Worm (Caenorhabditis elegans) whole organism, mixed stage, embryonic: ENCODE measurements around the gene fbxc-25.

Experiments used
- M03D4.4 ChIP-seq: sonication (generic microtip); optimal IDR thresholded peaks from 2 replicates; lab custom pipeline; 2017; ENCODE audit warnings: mild to moderate bottlenecking, missing genetic modification characterization, missing compliant biosample characterization
- bed-3 ChIP-seq: fragments of 200-800 bp; sonication (Bioruptor generic); optimal IDR thresholded peaks from 3 replicates; lab custom pipeline; 2018; ENCODE audit warnings: mild to moderate bottlenecking, missing genetic modification characterization, moderate library complexity, missing compliant biosample characterization
- blmp-1 ChIP-seq: fragments of 150-350 bp; optimal IDR thresholded peaks from 2 replicates; lab custom pipeline; 2014; ENCODE audit warnings: missing biosample characterization, missing genetic modification characterization
- ceh-39 ChIP-seq: fragments of 150-350 bp; optimal IDR thresholded peaks from 2 replicates; lab custom pipeline; 2014; ENCODE audit warnings: missing biosample characterization, missing genetic modification characterization
- ceh-43 ChIP-seq: fragments of 200-800 bp; sonication (Bioruptor generic); optimal IDR thresholded peaks from 2 replicates; lab custom pipeline; 2018; ENCODE audit warnings: mild to moderate bottlenecking, missing genetic modification characterization, moderate library complexity, missing compliant biosample characterization
- ceh-83 ChIP-seq: fragments of 200-800 bp; sonication (Bioruptor generic); optimal IDR thresholded peaks from 2 replicates; lab custom pipeline; 2018; ENCODE audit warnings: mild to moderate bottlenecking, missing genetic modification characterization, missing compliant biosample characterization
- ces-1 ChIP-seq: fragments of 150-350 bp; optimal IDR thresholded peaks from 2 replicates; lab custom pipeline; 2014; ENCODE audit warnings: missing biosample characterization, missing genetic modification reagents, missing genetic modification characterization
- cnd-1 ChIP-seq: fragments of 200-800 bp; sonication (Bioruptor generic); optimal IDR thresholded peaks from 2 replicates; lab custom pipeline; 2018; ENCODE audit warnings: mild to moderate bottlenecking, missing genetic modification characterization, missing compliant biosample characterization
- drap-1 ChIP-seq: fragments of 200-800 bp; sonication (Bioruptor generic); optimal IDR thresholded peaks from 3 replicates; lab custom pipeline; 2018; ENCODE audit warnings: mild to moderate bottlenecking, missing genetic modification characterization, missing compliant biosample characterization
- elt-1 ChIP-seq: sonication (generic microtip); optimal IDR thresholded peaks from 2 replicates; lab custom pipeline; 2017; ENCODE audit warnings: missing genetic modification characterization, mild to moderate bottlenecking, missing compliant biosample characterization, antibody characterized with exemption, moderate library complexity, borderline replicate concordance; ENCODE audit not compliant: insufficient read depth
- elt-3 ChIP-seq: fragments of 150-350 bp; optimal IDR thresholded peaks from 2 replicates; lab custom pipeline; 2014; ENCODE audit warnings: missing biosample characterization, missing genetic modification characterization
- flh-1 ChIP-seq: fragments of 200-800 bp; sonication (Bioruptor generic); optimal IDR thresholded peaks from 2 replicates; lab custom pipeline; 2018; ENCODE audit warnings: mild to moderate bottlenecking, missing genetic modification characterization, moderate library complexity, missing compliant biosample characterization
- hlh-1 ChIP-seq: fragments of 150-350 bp; optimal IDR thresholded peaks from 2 replicates; lab custom pipeline; 2014; ENCODE audit warnings: missing biosample characterization, missing genetic modification reagents, missing genetic modification characterization
- lin-13 ChIP-seq: fragments of 150-350 bp; optimal IDR thresholded peaks from 2 replicates; lab custom pipeline; 2014; ENCODE audit warnings: missing biosample characterization, missing genetic modification characterization
- lin-32 ChIP-seq: fragments of 200-800 bp; sonication (Bioruptor generic); optimal IDR thresholded peaks from 2 replicates; lab custom pipeline; 2018; ENCODE audit warnings: mild to moderate bottlenecking, missing genetic modification characterization, missing compliant biosample characterization
- lsy-2 ChIP-seq: fragments of 150-350 bp; optimal IDR thresholded peaks from 2 replicates; lab custom pipeline; 2014; ENCODE audit warnings: missing biosample characterization, missing genetic modification characterization
- mab-5 ChIP-seq: fragments of 150-350 bp; optimal IDR thresholded peaks from 2 replicates; lab custom pipeline; 2014; ENCODE audit warnings: missing biosample characterization, missing genetic modification characterization
- mep-1 ChIP-seq: fragments of 150-350 bp; optimal IDR thresholded peaks from 2 replicates; lab custom pipeline; 2017; ENCODE audit warnings: missing biosample characterization, missing genetic modification reagents, missing genetic modification characterization, inconsistent platforms
- mls-2 ChIP-seq: sonication (generic microtip); optimal IDR thresholded peaks from 2 replicates; lab custom pipeline; 2016; ENCODE audit warnings: mild to moderate bottlenecking, missing genetic modification characterization, moderate library complexity, missing compliant biosample characterization
- nhr-12 ChIP-seq: fragments of 150-350 bp; optimal IDR thresholded peaks from 2 replicates; lab custom pipeline; 2014; ENCODE audit warnings: missing biosample characterization, missing genetic modification characterization
- nhr-2 ChIP-seq: fragments of 150-350 bp; optimal IDR thresholded peaks from 2 replicates; lab custom pipeline; 2014; ENCODE audit warnings: missing biosample characterization, missing genetic modification characterization
- nhr-237 ChIP-seq: fragments of 150-350 bp; optimal IDR thresholded peaks from 2 replicates; lab custom pipeline; 2014; ENCODE audit warnings: missing biosample characterization, missing genetic modification characterization
- nhr-76 ChIP-seq: sonication (generic microtip); optimal IDR thresholded peaks from 2 replicates; lab custom pipeline; 2017; ENCODE audit warnings: missing biosample characterization, missing genetic modification characterization
- pha-4 ChIP-seq: fragments of 150-350 bp; optimal IDR thresholded peaks from 2 replicates; lab custom pipeline; 2018; ENCODE audit warnings: missing biosample characterization, missing genetic modification reagents, missing genetic modification characterization
- sem-2 ChIP-seq: fragments of 200-800 bp; sonication (Bioruptor generic); optimal IDR thresholded peaks from 2 replicates; lab custom pipeline; 2018; ENCODE audit warnings: mild to moderate bottlenecking, missing genetic modification characterization, missing compliant biosample characterization
- snpc-4 ChIP-seq: fragments of 150-350 bp; optimal IDR thresholded peaks from 2 replicates; lab custom pipeline; 2014; ENCODE audit warnings: missing biosample characterization, missing genetic modification characterization
- sptf-1 ChIP-seq: sonication (generic microtip); optimal IDR thresholded peaks from 2 replicates; lab custom pipeline; 2017; ENCODE audit warnings: mild to moderate bottlenecking, missing genetic modification characterization, moderate library complexity, missing compliant biosample characterization
- tbx-8 ChIP-seq: fragments of 200-800 bp; sonication (Bioruptor generic); optimal IDR thresholded peaks from 2 replicates; lab custom pipeline; 2018; ENCODE audit warnings: mild to moderate bottlenecking, missing genetic modification characterization, moderate library complexity, missing compliant biosample characterization
- unc-120 ChIP-seq: sonication (generic microtip); optimal IDR thresholded peaks from 2 replicates; lab custom pipeline; 2017; ENCODE audit warnings: missing genetic modification characterization, missing compliant biosample characterization; ENCODE audit not compliant: poor library complexity, severe bottlenecking
- unc-39 ChIP-seq: fragments of 150-350 bp; optimal IDR thresholded peaks from 2 replicates; lab custom pipeline; 2014; ENCODE audit warnings: missing biosample characterization, missing genetic modification characterization
- unc-62 ChIP-seq: fragments of 150-350 bp; optimal IDR thresholded peaks from 2 replicates; lab custom pipeline; 2014; ENCODE audit warnings: missing biosample characterization, missing genetic modification reagents, missing genetic modification characterization
- zip-8 ChIP-seq: fragments of 150-350 bp; optimal IDR thresholded peaks from 2 replicates; lab custom pipeline; 2014; ENCODE audit warnings: missing biosample characterization, missing genetic modification characterization
- ztf-11 ChIP-seq: fragments of 150-350 bp; optimal IDR thresholded peaks from 2 replicates; lab custom pipeline; 2014; ENCODE audit warnings: missing biosample characterization, missing genetic modification characterization

The fbxc-25 gene

ce11 chrII:2317883-2318357 is 21.9 kb upstream of the fbxc-25 start, which contains the start of the genes ZK1240.5 and ZK1240.9:
Gene ZK1240.5 (minus strand): TSS chrII:2317933.
Gene ZK1240.9 (plus strand): TSS chrII:2318189.
- no peak for TF ChIP-seq mls-2
- TF ChIP-seq sem-2 (GFP tag; lab: Kevin White, UChicago) = no peak
- no peak for TF ChIP-seq ceh-39

- TF ChIP-seq ztf-11 (no peak), zip-8 (tag; lab: Kevin White, UChicago) (no peak), lin-13 (no peak), elt-3 (no peak), hlh-1 (tag; lab: Kevin White, UChicago) (no peak), M03D4.4 (no peak), tbx-8 (GFP tag; lab: Kevin White, UChicago) (no peak), nhr-2 (tag; lab: Kevin White, UChicago) (no peak), nhr-12 (tag; lab: Kevin White, UChicago) (no peak), mls-2 (no peak), nhr-237 (tag; lab: Kevin White, UChicago) (no peak), cnd-1 (tag; lab: Kevin White, UChicago) (no peak)
Observed at ce11 chrII:2312747-2313146, 16.7 kb upstream of the fbxc-25 start, which contains the start of the genes trim-21 and B0281.1. Gene trim-21 (minus strand): TSS chrII:2312847. Gene B0281.1 (plus strand): TSS chrII:2313067.

ce11 chrII:2306741-2307140 is 10.7 kb upstream of the fbxc-25 start, which contains the start of gene B0281.3:
Gene B0281.3 (plus strand): TSS chrII:2307041.
- TF ChIP-seq lin-32 (GFP tag; lab: Kevin White, UChicago) = no peak
- TF ChIP-seq tbx-8 (GFP tag; lab: Kevin White, UChicago) = no peak
- TF ChIP-seq lin-13 = no peak

- TF ChIP-seq lin-13 (no peak), unc-62 (GFP tag; lab: Kevin White, UChicago) (no peak), M03D4.4 (no peak), ces-1 (GFP tag; lab: Kevin White, UChicago) (no peak), nhr-76 (no peak), zip-8 (tag; lab: Kevin White, UChicago) (no peak), elt-1 (tag; lab: Kevin White, UChicago) (no peak), hlh-1 (tag; lab: Kevin White, UChicago) (no peak), mep-1 (tag; lab: Kevin White, UChicago) (no peak), snpc-4 (tag; lab: Kevin White, UChicago) (no peak), cnd-1 (tag; lab: Kevin White, UChicago) (no peak), ceh-39 (no peak), unc-39 (tag; lab: Kevin White, UChicago) (no peak), blmp-1 (tag; lab: Kevin White, UChicago) (no peak), mab-5 (tag; lab: Kevin White, UChicago) (no peak), ceh-43 (GFP tag; lab: Kevin White, UChicago) (no peak)
- TF ChIP-seq, all 35 proteins: peak for 0
Observed at ce11 chrII:2305507-2305906, 9.4 kb upstream of the fbxc-25 start.

ce11 chrII:2304575-2304974 is 8.5 kb upstream of the fbxc-25 start:
- TF ChIP-seq lsy-2 (tag; lab: Kevin White, UChicago) (no peak), lin-32 (GFP tag; lab: Kevin White, UChicago) (no peak), ceh-83 (GFP tag; lab: Kevin White, UChicago) (no peak), flh-1 (no peak), elt-3 (no peak), unc-120 (no peak), lin-13 (no peak), drap-1 (GFP tag; lab: Kevin White, UChicago) (no peak), ces-1 (GFP tag; lab: Kevin White, UChicago) (no peak), ceh-39 (no peak), blmp-1 (tag; lab: Kevin White, UChicago) (no peak), ztf-11 (no peak)

DNA sequence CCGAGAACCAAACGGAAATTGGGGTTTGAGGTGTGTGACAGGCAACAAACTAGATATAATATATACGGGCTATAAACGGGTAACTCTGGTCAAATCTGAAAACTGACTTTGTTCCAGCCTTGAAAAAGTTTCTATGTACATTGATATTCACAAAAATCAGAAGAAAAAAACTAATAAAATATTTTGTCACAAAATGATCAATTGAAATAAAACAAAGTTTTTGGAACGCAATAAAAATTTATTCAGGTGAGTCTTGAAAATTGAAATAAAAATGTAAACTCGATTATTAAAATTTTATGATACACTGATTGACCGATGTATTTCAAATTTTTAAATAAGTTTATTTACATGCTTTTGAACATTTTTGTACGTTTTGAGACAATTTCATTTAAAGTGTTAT is 6.3 kb upstream of the fbxc-25 start, which contains the start of gene B0281.6:
B0281.6 (minus strand) TSS at position 101 of the 400 bp plus-strand sequence.
- TF ChIP-seq bed-3 (GFP tag; lab: Kevin White, UChicago) (no peak), hlh-1 (tag; lab: Kevin White, UChicago) (no peak), ceh-43 (GFP tag; lab: Kevin White, UChicago) (no peak), ceh-39 (no peak), lin-32 (GFP tag; lab: Kevin White, UChicago) (no peak), tbx-8 (GFP tag; lab: Kevin White, UChicago) (no peak), pha-4 (tag; lab: Kevin White, UChicago) (no peak), sem-2 (GFP tag; lab: Kevin White, UChicago) (no peak), elt-1 (tag; lab: Kevin White, UChicago) (no peak), nhr-12 (tag; lab: Kevin White, UChicago) (no peak), sptf-1 (no peak), nhr-2 (tag; lab: Kevin White, UChicago) (no peak), snpc-4 (tag; lab: Kevin White, UChicago) (no peak), mep-1 (tag; lab: Kevin White, UChicago) (no peak), blmp-1 (tag; lab: Kevin White, UChicago) (no peak), unc-39 (tag; lab: Kevin White, UChicago) (no peak), unc-120 (no peak)
